Worm (Caenorhabditis elegans): ENCODE measurements around the gene nhr-163.

DNA sequence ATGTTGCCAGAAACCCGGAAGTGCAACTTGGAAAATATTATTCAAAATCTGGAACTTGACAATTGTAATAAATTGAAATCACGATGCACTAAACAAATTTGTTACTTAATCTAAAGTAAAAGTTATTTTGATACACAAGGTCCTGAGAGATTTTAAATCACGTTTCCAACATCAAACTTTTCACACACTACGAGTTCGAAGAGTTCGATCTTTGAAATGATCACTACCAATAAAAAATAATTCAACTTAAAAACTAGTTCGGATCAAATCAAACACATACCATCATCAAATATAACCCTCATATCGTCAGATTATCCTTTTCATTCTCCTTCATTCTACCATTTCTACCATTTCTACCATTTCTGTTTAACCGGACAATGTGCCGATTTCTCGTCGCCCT, 20.1 kb upstream of the nhr-163 start, which contains the start of gene spig-10:
- TF ChIP-seq ceh-82 (tag; optimal IDR thresholded peaks at IDR 0.05) (no peak), snpc-4 (tag; optimal IDR thresholded peaks at IDR 0.05) (no peak), alr-1 (tag; optimal IDR thresholded peaks at IDR 0.05; ENCODE audit: borderline replicate concordance) (no peak), nhr-71 (tag; optimal IDR thresholded peaks at IDR 0.05) (no peak), fkh-4 (tag; optimal IDR thresholded peaks at IDR 0.05; ENCODE audit: borderline replicate concordance) (no peak), unc-86 (tag; optimal IDR thresholded peaks at IDR 0.05) (no peak), lin-15B (tag; optimal IDR thresholded peaks at IDR 0.05) (no peak), pax-3 (tag; optimal IDR thresholded peaks at IDR 0.05) (no peak), fkh-10 (GFP tag; optimal IDR thresholded peaks at IDR 0.05) (no peak)

Measured in whole organism, L1 larva.